Worm (Caenorhabditis elegans): ENCODE data around the gene srx-58.

Gene srx-58

DNA sequence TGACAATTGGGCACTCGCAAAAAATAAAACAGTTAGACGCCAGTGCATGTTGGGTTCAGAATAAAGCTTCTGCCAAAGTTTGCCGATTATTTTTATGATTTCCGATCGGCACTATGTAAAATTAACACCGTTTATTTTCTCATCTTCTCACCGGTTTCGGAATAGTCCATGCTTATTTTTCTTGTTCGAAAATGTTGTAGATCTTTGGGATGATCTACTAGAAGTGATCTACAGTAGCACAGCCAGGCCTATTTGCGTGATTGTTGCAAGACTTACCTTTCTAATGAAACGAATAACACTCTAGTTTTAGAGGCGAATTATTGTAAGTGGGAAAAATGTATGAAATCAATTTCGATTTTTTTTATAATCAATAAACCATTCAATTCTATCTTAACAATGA, 1.9 kb upstream of the srx-58 start, which contains the start of gene clec-231 (continued):
- TF ChIP-seq unc-130 (GFP tag; optimal IDR thresholded peaks at IDR 0.05): no peak
- no peak for TF ChIP-seq atf-7 (tag; optimal IDR thresholded peaks at IDR 0.05)

DNA sequence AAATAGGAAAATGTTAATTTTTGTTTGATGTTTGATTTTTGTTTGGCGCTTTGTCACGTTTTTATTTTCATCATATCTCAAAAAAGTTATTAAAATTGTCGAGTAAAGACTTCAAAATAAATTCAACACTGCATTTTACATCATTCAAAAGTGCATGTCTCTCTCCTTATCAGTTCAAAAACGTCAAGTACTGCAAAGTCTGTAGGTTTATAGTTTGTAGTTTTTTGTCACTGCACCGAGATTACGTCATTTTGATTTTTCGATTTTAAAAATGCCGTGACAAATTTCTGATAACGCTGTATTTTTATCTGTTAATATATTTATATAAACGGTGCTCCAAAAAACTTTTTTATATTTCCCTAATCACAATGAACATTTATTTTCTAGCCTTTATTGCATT, 2.2 kb downstream of the srx-58 start, which contains the start of gene C29F3.7:
TSS of gene C29F3.7 (plus strand) at position 254 of the 400 bp plus-strand sequence.
- no peak for TF ChIP-seq C06A6.2 (GFP tag; conservative IDR thresholded peaks at IDR 0.05)
- no peak for TF ChIP-seq F57C9.4 (tag; optimal IDR thresholded peaks at IDR 0.05)
- no peak for TF ChIP-seq Y56A3A.18 (GFP tag; IDR thresholded peaks at IDR 0.05)
- TF ChIP-seq atf-7 (tag; optimal IDR thresholded peaks at IDR 0.05): peak; percentile 85
- no peak for TF ChIP-seq akir-1 (GFP tag; optimal IDR thresholded peaks at IDR 0.05)
- no peak for TF ChIP-seq T26A5.8 (tag; optimal IDR thresholded peaks at IDR 0.05)
- TF ChIP-seq pbrm-1 (GFP tag; IDR thresholded peaks at IDR 0.05): no peak
- TF ChIP-seq hmg-1.2 (GFP tag; IDR thresholded peaks at IDR 0.05): no peak
- TF ChIP-seq unc-62 (GFP tag; optimal IDR thresholded peaks at IDR 0.05): peak; percentile 49
- no peak for TF ChIP-seq attf-3 (GFP tag; conservative IDR thresholded peaks at IDR 0.05)
- no peak for TF ChIP-seq somi-1 (GFP tag; optimal IDR thresholded peaks at IDR 0.05)
- peak; percentile 16; the same call in 1 of the 2 replicates for TF ChIP-seq cebp-1 (GFP tag; IDR thresholded peaks at IDR 0.05)
- TF ChIP-seq cebp-1 (tag; optimal IDR thresholded peaks at IDR 0.05): no peak
- TF ChIP-seq B0019.2 (GFP tag; conservative IDR thresholded peaks at IDR 0.05): no peak
- no peak for TF ChIP-seq C17E4.6 (GFP tag; IDR thresholded peaks at IDR 0.05)
- TF ChIP-seq ceh-58 (GFP tag; IDR thresholded peaks at IDR 0.05): no peak
- TF ChIP-seq nhr-80 (tag; optimal IDR thresholded peaks at IDR 0.05): peak; percentile 92
- no peak for TF ChIP-seq aptf-3 (GFP tag; IDR thresholded peaks at IDR 0.05)
- TF ChIP-seq ekl-4 (GFP tag; IDR thresholded peaks at IDR 0.05): no peak
- no peak for TF ChIP-seq zfh-2 (GFP tag; conservative IDR thresholded peaks at IDR 0.05)
- no peak for TF ChIP-seq madf-6 (GFP tag; IDR thresholded peaks at IDR 0.05)
- peak; percentile 78 for TF ChIP-seq ztf-22 (GFP tag; optimal IDR thresholded peaks at IDR 0.05)
- TF ChIP-seq dpff-1 (tag; optimal IDR thresholded peaks at IDR 0.05): no peak
- TF ChIP-seq cebp-2 (GFP tag; IDR thresholded peaks at IDR 0.05): no peak
- TF ChIP-seq egl-18 (GFP tag; IDR thresholded peaks at IDR 0.05): no peak

DNA sequence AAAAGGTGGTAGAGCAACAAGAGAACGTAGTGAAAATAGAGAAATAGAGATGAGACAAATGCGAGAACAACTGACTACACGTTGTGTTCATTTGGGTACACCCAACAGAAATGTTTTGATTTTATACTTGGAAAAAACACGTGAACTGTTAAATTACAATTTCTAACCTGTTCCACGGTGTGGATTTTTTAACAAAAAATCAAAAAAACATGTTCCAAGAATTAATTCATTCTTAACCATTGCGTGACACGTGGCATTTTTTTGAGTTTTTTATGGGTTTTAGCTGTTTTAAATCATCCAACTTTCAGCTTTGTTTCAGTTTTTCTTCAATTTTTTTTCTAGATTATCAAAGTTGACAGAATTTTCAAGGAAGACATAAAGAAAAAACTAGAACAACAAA, 8.9 kb downstream of the srx-58 start, which contains the start of gene ech-1.1:
TSS of gene ech-1.1 (minus strand) at position 101 of the 400 bp plus-strand sequence.
- 0 out of 2 replicates have a peak, but pooled peaks have one; percentile 45 for TF ChIP-seq hmg-1.2 (GFP tag; IDR thresholded peaks at IDR 0.05)

DNA sequence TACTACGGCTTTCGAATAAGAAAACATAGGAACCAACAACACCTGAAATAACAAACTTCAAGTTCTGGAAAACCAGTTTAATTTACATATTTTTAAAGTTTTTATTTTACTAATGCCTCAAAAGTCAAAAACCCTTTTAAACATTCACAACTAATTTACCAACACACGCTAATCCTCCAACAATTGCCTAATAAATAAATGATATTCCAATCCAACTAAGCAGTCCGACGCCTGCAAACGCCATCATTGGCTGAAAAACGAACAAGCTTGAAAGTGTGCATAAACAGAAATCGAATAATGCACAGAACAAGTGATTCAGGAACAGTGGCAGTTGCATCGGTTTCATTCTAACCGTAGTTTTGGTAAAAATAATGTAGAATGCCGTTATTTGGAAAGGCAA, 15.3 kb downstream of the srx-58 start:
- no peak for TF ChIP-seq unc-62 (GFP tag; optimal IDR thresholded peaks at IDR 0.05)
- no peak for TF ChIP-seq madf-8 (GFP tag; conservative IDR thresholded peaks at IDR 0.05)
- TF ChIP-seq nhr-179 (tag; optimal IDR thresholded peaks at IDR 0.05): no peak
- no peak for TF ChIP-seq Y67H2A.10 (GFP tag; conservative IDR thresholded peaks at IDR 0.05)
- TF ChIP-seq bed-2 (GFP tag; IDR thresholded peaks at IDR 0.05): no peak
- TF ChIP-seq unc-130 (GFP tag; optimal IDR thresholded peaks at IDR 0.05): no peak
- no peak for TF ChIP-seq nfya-1 (tag; optimal IDR thresholded peaks at IDR 0.05; ENCODE audit: borderline replicate concordance, insufficient read depth)
- TF ChIP-seq ceh-40 (GFP tag; IDR thresholded peaks at IDR 0.05): no peak
- TF ChIP-seq chd-7 (tag; optimal IDR thresholded peaks at IDR 0.05): no peak
- no peak for TF ChIP-seq lin-35 (GFP tag; optimal IDR thresholded peaks at IDR 0.05)
- TF ChIP-seq dox-1 (GFP tag; IDR thresholded peaks at IDR 0.05): no peak
- TF ChIP-seq T07F8.4 (tag; optimal IDR thresholded peaks at IDR 0.05): no peak
- no peak for TF ChIP-seq F39B2.1 (GFP tag; IDR thresholded peaks at IDR 0.05)
- TF ChIP-seq B0035.1 (tag; optimal IDR thresholded peaks at IDR 0.05): no peak
- no peak for TF ChIP-seq F37B4.10 (GFP tag; IDR thresholded peaks at IDR 0.05)
- no peak for TF ChIP-seq K11D2.4 (GFP tag; IDR thresholded peaks at IDR 0.05)
- no peak for TF ChIP-seq ccch-3 (GFP tag; optimal IDR thresholded peaks at IDR 0.05)
- no peak for TF ChIP-seq attf-6 (GFP tag; IDR thresholded peaks at IDR 0.05)
- TF ChIP-seq lin-26 (GFP tag; IDR thresholded peaks at IDR 0.05): no peak

Data from whole organism, young adult.